Worm (Caenorhabditis elegans) whole organism, young adult: Measurements from ENCODE around the gene T28A8.5.

Source experiments
- B0019.2 ChIP-seq: fragments of 200-800 bp; sonication (Bioruptor generic); conservative IDR thresholded peaks from 2 replicates; pipeline ENCODE4 v1.3.6; 2022; ENCODE audit warnings: missing genetic modification reagents, missing genetic modification characterization, missing compliant biosample characterization
- F22D6.2 ChIP-seq: sonication (generic microtip); optimal IDR thresholded peaks from 2 replicates; lab custom pipeline; 2016; ENCODE audit warnings: mild to moderate bottlenecking, missing genetic modification characterization, missing compliant biosample characterization
- F37B4.10 ChIP-seq: fragments of 200-800 bp; sonication (Bioruptor generic); IDR thresholded peaks from 2 replicates; pipeline ENCODE4 v1.3.6; 2022; ENCODE audit warnings: missing genetic modification characterization, missing compliant biosample characterization
- F39B2.1 ChIP-seq: fragments of 200-800 bp; sonication (Bioruptor generic); IDR thresholded peaks from 2 replicates; pipeline ENCODE4 v1.3.6; 2022; ENCODE audit warnings: missing genetic modification reagents, missing genetic modification characterization, missing compliant biosample characterization
- F49E8.2 ChIP-seq: sonication (generic microtip); optimal IDR thresholded peaks from 3 replicates; lab custom pipeline; 2017; ENCODE audit warnings: missing genetic modification characterization, mild to moderate bottlenecking, missing compliant biosample characterization, antibody characterized with exemption, moderate library complexity; ENCODE audit not compliant: insufficient read depth
- F52B5.7 ChIP-seq: sonication (generic microtip); optimal IDR thresholded peaks from 2 replicates; lab custom pipeline; 2016; ENCODE audit warnings: mild to moderate bottlenecking, missing genetic modification characterization, missing compliant biosample characterization
- F57A8.1 ChIP-seq: fragments of 200-800 bp; sonication (Bioruptor generic); optimal IDR thresholded peaks from 2 replicates; lab custom pipeline; 2018; ENCODE audit warnings: mild to moderate bottlenecking, missing genetic modification characterization, moderate library complexity, missing compliant biosample characterization
- F57C9.4 ChIP-seq: sonication (generic microtip); optimal IDR thresholded peaks from 2 replicates; lab custom pipeline; 2017; ENCODE audit warnings: mild to moderate bottlenecking, missing genetic modification characterization, missing compliant biosample characterization
- T07F8.4 ChIP-seq: sonication (generic microtip); optimal IDR thresholded peaks from 2 replicates; lab custom pipeline; 2016; ENCODE audit warnings: mild to moderate bottlenecking, missing genetic modification characterization, moderate library complexity, missing compliant biosample characterization
- T26A5.8 ChIP-seq: sonication (generic microtip); optimal IDR thresholded peaks from 2 replicates; lab custom pipeline; 2016; ENCODE audit warnings: missing genetic modification characterization, missing compliant biosample characterization
- Y53F4B.3 ChIP-seq: fragments of 200-800 bp; sonication (Bioruptor generic); IDR thresholded peaks from 2 replicates; pipeline ENCODE4 v1.3.6; 2022; ENCODE audit warnings: missing genetic modification reagents, missing genetic modification characterization, missing compliant biosample characterization
- Y56A3A.18 ChIP-seq: fragments of 200-800 bp; sonication (Bioruptor generic); IDR thresholded peaks from 2 replicates; pipeline ENCODE4 v1.3.6; 2022; ENCODE audit warnings: missing genetic modification reagents, missing genetic modification characterization, missing compliant biosample characterization
- Y67H2A.10 ChIP-seq: fragments of 200-800 bp; sonication (Bioruptor generic); conservative IDR thresholded peaks from 2 replicates; pipeline ENCODE4 v1.3.6; 2022; ENCODE audit warnings: missing genetic modification reagents, missing genetic modification characterization, missing compliant biosample characterization
- Y79H2A.3 ChIP-seq: fragments of 200-800 bp; sonication (Bioruptor generic); conservative IDR thresholded peaks from 2 replicates; pipeline ENCODE4 v1.3.6; 2022; ENCODE audit warnings: missing genetic modification reagents, missing genetic modification characterization, missing compliant biosample characterization
- ZK185.1 ChIP-seq: sonication (generic microtip); optimal IDR thresholded peaks from 2 replicates; lab custom pipeline; 2016; ENCODE audit warnings: mild to moderate bottlenecking, missing genetic modification characterization, missing compliant biosample characterization; ENCODE audit not compliant: poor library complexity, severe bottlenecking
- atf-7 ChIP-seq: sonication (generic microtip); optimal IDR thresholded peaks from 2 replicates; lab custom pipeline; 2017; ENCODE audit warnings: mild to moderate bottlenecking, missing genetic modification characterization, missing compliant biosample characterization
- attf-5 ChIP-seq: fragments of 200-800 bp; sonication (Bioruptor generic); optimal IDR thresholded peaks from 2 replicates; lab custom pipeline; 2018; ENCODE audit warnings: mild to moderate bottlenecking, missing genetic modification characterization, missing compliant biosample characterization
- cebp-1 ChIP-seq, 2 experiments: fragments of 200-800 bp in 1 of 2; sonication (Bioruptor generic) in 1 of 2; sonication (generic microtip) in 1 of 2; IDR thresholded peaks in 1 of 2; optimal IDR thresholded peaks in 1 of 2; 2 replicates each; pipeline versions ENCODE4 v1.3.6 to Lab custom; 2017 to 2022; ENCODE audit warnings: missing compliant biosample characterization in 2 of 2, missing genetic modification characterization in 2 of 2, mild to moderate bottlenecking in 1 of 2, missing genetic modification reagents in 1 of 2, moderate library complexity in 1 of 2
- cebp-2 ChIP-seq: fragments of 200-800 bp; sonication (Bioruptor generic); IDR thresholded peaks from 2 replicates; pipeline ENCODE4 v1.3.6; 2022; ENCODE audit warnings: missing genetic modification characterization, missing compliant biosample characterization
- ceh-91 ChIP-seq: fragments of 200-800 bp; sonication (Bioruptor generic); IDR thresholded peaks from 2 replicates; pipeline ENCODE4 v1.3.6; 2022; ENCODE audit warnings: missing genetic modification reagents, missing genetic modification characterization, missing compliant biosample characterization
- chd-7 ChIP-seq: sonication (generic microtip); optimal IDR thresholded peaks from 2 replicates; lab custom pipeline; 2016; ENCODE audit warnings: mild to moderate bottlenecking, missing genetic modification characterization, moderate library complexity, missing compliant biosample characterization
- dox-1 ChIP-seq: fragments of 200-800 bp; sonication (Bioruptor generic); IDR thresholded peaks from 2 replicates; pipeline ENCODE4 v1.3.6; 2022; ENCODE audit warnings: missing genetic modification reagents, missing genetic modification characterization, missing compliant biosample characterization
- dpff-1 ChIP-seq: sonication (generic microtip); optimal IDR thresholded peaks from 2 replicates; lab custom pipeline; 2017; ENCODE audit warnings: mild to moderate bottlenecking, missing genetic modification characterization, missing compliant biosample characterization
- egl-18 ChIP-seq: fragments of 200-800 bp; sonication (Bioruptor generic); IDR thresholded peaks from 2 replicates; pipeline ENCODE4 v1.3.6; 2022; ENCODE audit warnings: missing genetic modification reagents, missing genetic modification characterization, missing compliant biosample characterization
- ekl-4 ChIP-seq: fragments of 200-800 bp; sonication (Bioruptor generic); IDR thresholded peaks from 2 replicates; pipeline ENCODE4 v1.3.6; 2022; ENCODE audit warnings: missing genetic modification reagents, missing genetic modification characterization, missing compliant biosample characterization
- hlh-26 ChIP-seq: fragments of 200-800 bp; sonication (Bioruptor generic); conservative IDR thresholded peaks from 2 replicates; pipeline ENCODE4 v1.3.6; 2022; ENCODE audit warnings: missing genetic modification reagents, missing genetic modification characterization, missing compliant biosample characterization
- lin-54 ChIP-seq: fragments of 200-800 bp; sonication (Bioruptor generic); optimal IDR thresholded peaks from 2 replicates; lab custom pipeline; 2018; ENCODE audit warnings: mild to moderate bottlenecking, missing genetic modification characterization, missing compliant biosample characterization
- madf-6 ChIP-seq: fragments of 200-800 bp; sonication (Bioruptor generic); IDR thresholded peaks from 2 replicates; pipeline ENCODE4 v1.3.6; 2022; ENCODE audit warnings: missing genetic modification reagents, missing genetic modification characterization, missing compliant biosample characterization
- mcd-1 ChIP-seq: fragments of 200-800 bp; sonication (Bioruptor generic); IDR thresholded peaks from 2 replicates; pipeline ENCODE4 v1.3.6; 2022; ENCODE audit warnings: missing genetic modification reagents, missing genetic modification characterization, missing compliant biosample characterization
- mes-4 ChIP-seq: sonication (generic microtip); optimal IDR thresholded peaks from 2 replicates; lab custom pipeline; 2016; ENCODE audit warnings: missing genotype, missing genetic modification characterization, missing compliant biosample characterization
- mxl-1 ChIP-seq: sonication (generic microtip); optimal IDR thresholded peaks from 2 replicates; lab custom pipeline; 2016; ENCODE audit warnings: missing genetic modification characterization, missing compliant biosample characterization
- nfya-1 ChIP-seq: sonication (generic microtip); optimal IDR thresholded peaks from 2 replicates; lab custom pipeline; 2017; ENCODE audit warnings: antibody characterized with exemption, missing compliant biosample characterization, missing genetic modification characterization, borderline replicate concordance; ENCODE audit not compliant: insufficient read depth
- nfyb-1 ChIP-seq: fragments of 200-800 bp; sonication (Bioruptor generic); IDR thresholded peaks from 2 replicates; pipeline ENCODE4 v1.3.6; 2022; ENCODE audit warnings: missing genetic modification reagents, missing genetic modification characterization, missing compliant biosample characterization
- nhr-179 ChIP-seq: sonication (generic microtip); optimal IDR thresholded peaks from 2 replicates; lab custom pipeline; 2016; ENCODE audit warnings: mild to moderate bottlenecking, missing genetic modification characterization, missing compliant biosample characterization
- nhr-80 ChIP-seq: sonication (generic microtip); optimal IDR thresholded peaks from 2 replicates; lab custom pipeline; 2016; ENCODE audit warnings: missing genetic modification characterization, missing compliant biosample characterization
- sptf-2 ChIP-seq: fragments of 200-800 bp; sonication (Bioruptor generic); optimal IDR thresholded peaks from 2 replicates; lab custom pipeline; 2018; ENCODE audit warnings: mild to moderate bottlenecking, missing genetic modification characterization, missing compliant biosample characterization
- tbp1 ChIP-seq: fragments of 200-800 bp; sonication (Bioruptor generic); optimal IDR thresholded peaks from 2 replicates; lab custom pipeline; 2018; ENCODE audit warnings: mild to moderate bottlenecking, missing genetic modification characterization, missing compliant biosample characterization
- unc-62 ChIP-seq: fragments of 150-350 bp; optimal IDR thresholded peaks from 2 replicates; lab custom pipeline; 2014; ENCODE audit warnings: missing biosample characterization, missing genetic modification reagents, missing genetic modification characterization
- zfh-2 ChIP-seq: fragments of 200-800 bp; sonication (Bioruptor generic); conservative IDR thresholded peaks from 2 replicates; pipeline ENCODE4 v1.3.6; 2022; ENCODE audit warnings: missing genetic modification reagents, missing genetic modification characterization, missing compliant biosample characterization

The T28A8.5 gene

DNA sequence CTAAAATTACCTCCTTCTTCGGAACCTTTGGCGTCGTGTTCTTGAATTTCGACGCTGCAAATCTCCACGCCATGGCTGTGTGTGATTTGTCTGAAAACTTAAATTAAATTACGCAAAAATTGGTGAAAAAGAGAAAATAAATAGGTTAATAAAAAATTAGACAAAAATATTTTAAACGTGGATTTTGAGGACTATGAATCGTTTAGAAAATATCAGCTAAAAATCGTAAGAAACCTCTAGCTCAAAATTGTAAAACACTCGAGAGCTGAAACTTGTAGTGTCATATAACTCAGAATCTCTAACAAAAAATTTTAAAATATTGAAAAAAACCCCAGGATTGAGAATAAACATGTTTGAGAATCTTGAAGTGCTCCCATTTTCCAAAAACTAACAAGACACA lies 22.6 kb downstream of the T28A8.5 start, which contains the start of gene pod-1:
Gene pod-1 (minus strand): TSS at position 101 of the 400 bp plus-strand sequence.
- TF ChIP-seq chd-7 (tag; lab: Kevin White, UChicago) (no peak), unc-62 (no peak), sptf-2 (no peak), nhr-179 (no peak), F49E8.2 (tag; lab: Kevin White, UChicago) (no peak), atf-7 (tag; lab: Kevin White, UChicago) (no peak), attf-5 (GFP tag; lab: Kevin White, UChicago) (no peak), tbp1 (no peak), Y67H2A.10 (no peak), dpff-1 (tag; lab: Kevin White, UChicago) (no peak), F39B2.1 (GFP tag; lab: Robert Waterston, UW) (no peak), T26A5.8 (tag; lab: Kevin White, UChicago) (no peak), F52B5.7 (no peak), egl-18 (GFP tag; lab: Robert Waterston, UW) (no peak)

DNA sequence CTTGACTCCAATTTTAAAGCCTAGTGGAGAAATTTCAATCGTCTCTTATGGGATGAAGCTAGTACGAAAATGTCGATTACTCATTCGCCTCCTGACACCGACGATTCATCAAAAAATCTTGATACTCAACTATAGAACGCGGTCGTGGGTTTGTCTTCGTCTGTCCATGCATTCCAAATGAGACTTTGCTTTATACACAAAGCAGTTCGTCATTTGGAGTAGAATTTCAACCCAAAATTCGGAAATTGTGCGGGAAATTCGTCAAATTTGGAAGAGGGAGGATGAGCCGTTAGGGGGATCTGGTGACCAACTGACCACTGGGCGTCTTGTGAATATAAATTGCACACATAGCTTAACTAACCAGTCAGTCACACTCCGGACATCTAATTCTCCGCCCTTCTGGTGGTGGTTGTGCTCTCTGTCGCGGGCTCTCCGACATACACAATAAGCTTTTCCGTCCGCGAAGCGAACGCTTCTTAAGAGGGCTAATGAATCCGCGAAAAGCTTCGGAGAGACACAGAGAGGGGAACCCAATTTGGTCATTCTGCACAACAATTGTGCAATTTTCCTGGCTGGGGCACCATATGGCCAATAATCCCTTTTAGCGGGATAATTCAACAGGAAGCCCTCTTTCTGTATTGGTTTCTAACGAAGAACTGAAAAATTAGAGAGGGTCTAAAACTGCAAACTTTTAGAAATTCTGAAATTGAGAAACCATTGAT lies 23.8 kb downstream of the T28A8.5 start:
- TF ChIP-seq lin-54 (GFP tag; lab: Kevin White, UChicago) (no peak), nfyb-1 (GFP tag; lab: Robert Waterston, UW) (no peak), Y53F4B.3 (GFP tag; lab: Robert Waterston, UW) (no peak)

DNA sequence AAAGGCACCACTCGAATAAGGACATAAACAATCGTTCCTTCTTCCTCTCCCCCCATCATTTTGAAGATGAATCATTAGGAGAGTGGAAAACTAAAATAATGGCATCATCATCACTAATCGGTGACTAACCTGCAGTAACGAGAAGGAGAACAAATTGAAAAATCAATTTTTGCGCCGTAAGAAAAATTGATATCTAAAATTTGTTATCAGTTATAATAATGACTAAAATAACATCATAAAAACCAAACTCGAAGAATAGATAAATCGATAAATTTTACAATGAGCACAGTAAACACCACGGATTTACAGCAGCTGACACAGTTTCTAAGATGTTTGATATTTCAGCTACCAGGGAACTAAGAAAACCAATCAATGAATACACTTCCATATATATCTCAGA lies 24.8 kb downstream of the T28A8.5 start:
- no peak for TF ChIP-seq T07F8.4 (tag; lab: Kevin White, UChicago)
- peak; percentile 36 for TF ChIP-seq nhr-80 (tag; lab: Kevin White, UChicago)
- TF ChIP-seq, all 124 proteins: peak for 1

DNA sequence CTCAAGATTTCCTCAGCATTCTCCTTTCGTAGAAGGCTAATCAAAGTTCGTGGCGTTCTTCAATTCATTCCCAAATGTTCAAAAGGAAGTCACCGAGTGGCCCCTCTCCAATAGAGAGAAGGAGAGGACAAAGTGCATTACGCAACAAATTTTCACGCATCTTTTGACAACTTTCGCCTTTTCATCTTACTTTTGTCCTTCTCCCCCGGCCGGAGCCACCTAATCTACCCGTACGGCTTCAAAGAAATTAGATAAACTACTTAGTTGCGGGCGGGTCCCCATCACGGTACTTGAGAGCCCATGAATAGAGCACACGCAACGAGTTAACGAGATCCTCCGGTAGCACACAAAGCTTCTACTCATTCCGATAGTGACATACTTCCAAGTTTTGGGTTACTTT lies 25.3 kb downstream of the T28A8.5 start:
- TF ChIP-seq ekl-4 (GFP tag; lab: Robert Waterston, UW): 0 out of 2 replicates have a peak, but pooled peaks have one; percentile 13
- no peak for TF ChIP-seq hlh-26 (GFP tag; lab: Robert Waterston, UW)
- TF ChIP-seq, all 124 proteins: peak for 1

DNA sequence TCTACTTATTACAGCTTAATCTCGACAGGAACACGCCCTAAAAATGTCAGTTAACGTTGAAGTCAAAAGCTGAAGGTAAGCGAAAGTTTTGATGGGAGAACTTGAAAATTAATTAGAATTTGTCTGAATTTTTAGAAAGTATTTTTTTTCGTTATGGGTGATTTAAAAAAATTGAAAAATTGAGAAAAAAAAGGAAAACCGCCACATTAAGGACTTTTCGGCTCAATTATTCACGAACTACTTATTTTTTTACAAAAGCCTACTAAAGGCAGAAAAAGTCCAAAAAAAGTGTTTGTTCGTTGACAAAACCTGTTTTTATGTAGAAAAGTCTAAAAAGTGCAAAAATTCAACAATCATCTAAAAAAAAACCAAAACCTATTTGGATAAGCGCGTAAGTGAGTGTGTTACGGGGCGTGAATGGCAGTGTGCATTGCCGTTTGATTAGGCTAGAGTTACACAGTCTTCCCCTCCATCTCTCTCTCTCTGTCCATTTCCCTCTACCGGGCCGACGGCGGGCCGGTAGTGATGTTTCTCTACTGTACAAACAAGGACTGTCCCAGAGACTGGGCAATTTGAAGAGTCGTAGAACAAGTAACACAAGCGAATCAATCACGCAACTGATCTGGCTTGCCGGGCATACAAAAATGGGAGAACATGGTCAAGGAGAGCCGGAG lies 26.1 kb downstream of the T28A8.5 start, which contains the start of gene lron-13:
Gene lron-13 (plus strand): TSS at position 15 of the 674 bp plus-strand sequence.
- TF ChIP-seq cebp-2 (GFP tag; lab: Robert Waterston, UW): no peak
- TF ChIP-seq nhr-80 (tag; lab: Kevin White, UChicago): peak; percentile 74
- no peak for TF ChIP-seq Y56A3A.18 (GFP tag; lab: Robert Waterston, UW)
- no peak for TF ChIP-seq F22D6.2 (tag; lab: Kevin White, UChicago)
- no peak for TF ChIP-seq ZK185.1 (tag; lab: Kevin White, UChicago)
- TF ChIP-seq nfya-1 (tag; lab: Kevin White, UChicago): no peak
- TF ChIP-seq cebp-1 (GFP tag; IDR thresholded peaks at IDR 0.05; lab: Robert Waterston, UW): no peak
- peak; percentile 13 for TF ChIP-seq cebp-1 (tag; optimal IDR thresholded peaks at IDR 0.05; lab: Kevin White, UChicago)
- TF ChIP-seq Y79H2A.3 (GFP tag; lab: Robert Waterston, UW): no peak
- TF ChIP-seq ceh-91: no peak
- no peak for TF ChIP-seq B0019.2 (GFP tag; lab: Robert Waterston, UW)
- no peak for TF ChIP-seq mes-4 (tag; lab: Kevin White, UChicago)
- 0 out of 2 replicates have a peak, but pooled peaks have one; percentile 27 for TF ChIP-seq madf-6
- TF ChIP-seq F57C9.4 (tag; lab: Kevin White, UChicago): no peak
- peak; percentile 58 for TF ChIP-seq dox-1 (GFP tag; lab: Robert Waterston, UW)
- TF ChIP-seq F49E8.2 (tag; lab: Kevin White, UChicago): no peak
- TF ChIP-seq chd-7 (tag; lab: Kevin White, UChicago): peak; percentile 32
- TF ChIP-seq F57A8.1 (GFP tag; lab: Kevin White, UChicago): no peak
- no peak for TF ChIP-seq sptf-2
- 0 out of 2 replicates have a peak, but pooled peaks have one; percentile 20 for TF ChIP-seq F37B4.10 (GFP tag; lab: Robert Waterston, UW)
- no peak for TF ChIP-seq mxl-1 (tag; lab: Kevin White, UChicago)
- TF ChIP-seq zfh-2 (GFP tag; lab: Robert Waterston, UW): no peak
- TF ChIP-seq mcd-1 (GFP tag; lab: Robert Waterston, UW): peak; percentile 49
